Worm (Caenorhabditis elegans) whole organism, L2 larva: ENCODE measurements around the gene F26D2.15.

Experiments
- Y55F3AM.14 ChIP-seq: fragments of 200-800 bp; sonication (Bioruptor generic); optimal IDR thresholded peaks from 2 replicates; lab custom pipeline; 2018; ENCODE audit warnings: mild to moderate bottlenecking, missing genetic modification characterization, missing compliant biosample characterization
- blmp-1 ChIP-seq: sonication (generic microtip); optimal IDR thresholded peaks from 2 replicates; lab custom pipeline; 2017; ENCODE audit warnings: missing genetic modification characterization, mild to moderate bottlenecking, missing compliant biosample characterization, antibody characterized with exemption, moderate library complexity; ENCODE audit not compliant: insufficient read depth
- lsy-2 ChIP-seq, 2 experiments: fragments of 150-350 bp in 1 of 2; sonication (generic microtip) in 1 of 2; optimal IDR thresholded peaks; 2 replicates each; lab custom pipeline; 2014 to 2017; ENCODE audit warnings: missing biosample characterization in 2 of 2, missing genetic modification characterization in 2 of 2
- mab-5 ChIP-seq: fragments of 150-350 bp; optimal IDR thresholded peaks from 2 replicates; lab custom pipeline; 2014; ENCODE audit warnings: missing biosample characterization, missing genetic modification characterization
- nhr-11 ChIP-seq: fragments of 150-350 bp; optimal IDR thresholded peaks from 2 replicates; lab custom pipeline; 2014; ENCODE audit warnings: missing biosample characterization, missing genetic modification characterization
- nhr-237 ChIP-seq: fragments of 150-350 bp; optimal IDR thresholded peaks from 2 replicates; lab custom pipeline; 2014; ENCODE audit warnings: missing biosample characterization, missing genetic modification characterization
- nhr-25 ChIP-seq: fragments of 150-350 bp; sonication (generic microtip); optimal IDR thresholded peaks from 3 replicates; lab custom pipeline; 2014; ENCODE audit warnings: missing biosample characterization, missing genetic modification characterization
- zag-1 ChIP-seq: fragments of 150-350 bp; optimal IDR thresholded peaks from 2 replicates; lab custom pipeline; 2014; ENCODE audit warnings: missing biosample characterization, missing genetic modification characterization
- ztf-1 ChIP-seq: fragments of 200-800 bp; sonication (Bioruptor generic); conservative IDR thresholded peaks from 2 replicates; pipeline ENCODE4 v1.3.6; 2022; ENCODE audit warnings: missing genetic modification characterization, missing compliant biosample characterization

DNA sequence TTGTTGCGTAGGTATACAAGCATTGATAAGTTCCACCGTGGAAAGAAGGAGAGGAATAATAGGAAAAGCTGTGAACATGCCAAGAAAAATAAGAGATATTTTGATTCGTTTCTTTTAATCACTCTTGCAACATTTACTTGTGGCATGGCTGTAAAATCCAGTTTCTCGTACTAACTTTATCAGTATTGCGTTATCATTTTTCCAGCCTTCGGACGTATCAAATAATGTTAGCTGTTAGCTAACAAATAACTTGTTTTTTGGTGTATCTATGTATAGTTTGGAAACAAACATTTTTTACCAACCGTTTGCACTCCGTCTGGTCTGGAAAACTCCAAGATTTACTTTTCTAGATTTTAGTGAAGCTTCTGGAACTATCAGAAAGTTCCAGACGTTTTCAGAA lies 4.2 kb upstream of the F26D2.15 start, which contains the start of gene clec-234:
- TF ChIP-seq zag-1 (tag; lab: Kevin White, UChicago) = no peak
- TF ChIP-seq Y55F3AM.14 (GFP tag; lab: Kevin White, UChicago) = no peak
- TF ChIP-seq nhr-11 = no peak
- TF ChIP-seq blmp-1 (tag; lab: Kevin White, UChicago) = no peak
- no peak for TF ChIP-seq mab-5 (tag; lab: Kevin White, UChicago)
- TF ChIP-seq lsy-2 (tag; optimal IDR thresholded peaks at IDR 0.05; lab: Kevin White, UChicago) = no peak
- no peak for TF ChIP-seq ztf-1
- no peak for TF ChIP-seq nhr-237 (tag; lab: Kevin White, UChicago)
- no peak for TF ChIP-seq nhr-25 (tag; lab: Kevin White, UChicago)
